Worm (Caenorhabditis elegans) whole organism, L4 larva: ENCODE data around the gene ZK637.4.

ENCODE experiments used
- F44E2.7 ChIP-seq: fragments of 200-800 bp; sonication (Bioruptor generic); IDR thresholded peaks from 2 replicates; pipeline ENCODE4 v2.1.2; 2022; ENCODE audit warnings: missing genetic modification characterization, missing compliant biosample characterization
- R02D3.7 ChIP-seq: fragments of 150-350 bp; sonication (generic microtip); optimal IDR thresholded peaks from 3 replicates; lab custom pipeline; 2014; ENCODE audit warnings: missing biosample characterization, missing genetic modification characterization
- T20F7.1 ChIP-seq: fragments of 200-800 bp; sonication (Bioruptor generic); optimal IDR thresholded peaks from 2 replicates; lab custom pipeline; 2018; ENCODE audit warnings: mild to moderate bottlenecking, missing genetic modification characterization, missing compliant biosample characterization
- Y75B8A.6 ChIP-seq: fragments of 200-800 bp; sonication (Bioruptor generic); IDR thresholded peaks from 2 replicates; pipeline ENCODE4 v1.3.6; 2022; ENCODE audit warnings: missing genetic modification reagents, missing genetic modification characterization, missing compliant biosample characterization
- aha-1 ChIP-seq: fragments of 150-350 bp; peaks from one replicate; lab custom pipeline; 2014; ENCODE audit warnings: missing biosample characterization, missing genetic modification characterization
- ceh-20 ChIP-seq: fragments of 200-800 bp; sonication (Bioruptor generic); IDR thresholded peaks from 2 replicates; pipeline ENCODE4 v1.3.6; 2022; ENCODE audit warnings: missing genetic modification reagents, missing genetic modification characterization, missing compliant biosample characterization
- ceh-28 ChIP-seq: fragments of 150-350 bp; optimal IDR thresholded peaks from 2 replicates; lab custom pipeline; 2014; ENCODE audit warnings: missing biosample characterization, missing genetic modification reagents, missing genetic modification characterization
- ceh-32 ChIP-seq: sonication (generic microtip); optimal IDR thresholded peaks from 2 replicates; lab custom pipeline; 2016; ENCODE audit warnings: mild to moderate bottlenecking, missing genetic modification characterization, missing compliant biosample characterization; ENCODE audit not compliant: poor library complexity
- ceh-82 ChIP-seq: sonication (generic microtip); optimal IDR thresholded peaks from 2 replicates; lab custom pipeline; 2017; ENCODE audit warnings: missing biosample characterization, missing genetic modification characterization
- ces-1 ChIP-seq: fragments of 150-350 bp; sonication (generic microtip); optimal IDR thresholded peaks from 4 replicates; lab custom pipeline; 2014; ENCODE audit warnings: missing biosample characterization, missing genetic modification reagents, missing genetic modification characterization
- cey-2 ChIP-seq: sonication (generic microtip); optimal IDR thresholded peaks from 3 replicates; lab custom pipeline; 2017; ENCODE audit warnings: missing genetic modification characterization, mild to moderate bottlenecking, missing compliant biosample characterization, antibody characterized with exemption, borderline replicate concordance; ENCODE audit not compliant: insufficient read depth
- daf-12 ChIP-seq: fragments of 150-350 bp; optimal IDR thresholded peaks from 2 replicates; lab custom pipeline; 2014; ENCODE audit warnings: missing biosample characterization, missing genetic modification reagents, missing genetic modification characterization
- daf-16 ChIP-seq, 3 experiments: sonication (generic microtip); optimal IDR thresholded peaks; 2 replicates each; lab custom pipeline; 2016 to 2017; ENCODE audit warnings: missing genetic modification characterization in 3 of 3, missing genetic modification reagents in 3 of 3, mild to moderate bottlenecking in 2 of 3, missing compliant biosample characterization in 2 of 3, missing biosample characterization in 1 of 3, moderate library complexity in 1 of 3
- dmd-6 ChIP-seq: fragments of 200-800 bp; sonication (Bioruptor generic); IDR thresholded peaks from 2 replicates; pipeline ENCODE4 v1.3.6; 2022; ENCODE audit warnings: missing genetic modification reagents, missing genetic modification characterization, missing compliant biosample characterization
- dmd-8 ChIP-seq: fragments of 200-800 bp; sonication (Bioruptor generic); IDR thresholded peaks from 2 replicates; pipeline ENCODE4 v1.3.6; 2022; ENCODE audit warnings: missing genetic modification characterization, missing compliant biosample characterization
- dmd-9 ChIP-seq: fragments of 200-800 bp; sonication (Bioruptor generic); IDR thresholded peaks from 2 replicates; pipeline ENCODE4 v1.3.6; 2022; ENCODE audit warnings: missing genetic modification reagents, missing genetic modification characterization, missing compliant biosample characterization
- dve-1 ChIP-seq: sonication (generic microtip); optimal IDR thresholded peaks from 2 replicates; lab custom pipeline; 2017; ENCODE audit warnings: antibody characterized with exemption, mild to moderate bottlenecking, missing genetic modification characterization, missing compliant biosample characterization; ENCODE audit not compliant: insufficient read depth
- egl-27 ChIP-seq: sonication (generic microtip); optimal IDR thresholded peaks from 3 replicates; lab custom pipeline; 2017; ENCODE audit warnings: missing biosample characterization, missing genetic modification reagents, missing genetic modification characterization
- fkh-10 ChIP-seq: fragments of 150-350 bp; optimal IDR thresholded peaks from 2 replicates; lab custom pipeline; 2014; ENCODE audit warnings: missing biosample characterization, missing genetic modification reagents, missing genetic modification characterization
- hif-1 ChIP-seq, 2 experiments: sonication (generic microtip); optimal IDR thresholded peaks; 2 replicates each; lab custom pipeline; 2016 to 2017; ENCODE audit warnings: missing compliant biosample characterization in 2 of 2, missing genetic modification characterization in 2 of 2, missing genetic modification reagents in 2 of 2, missing genotype in 2 of 2, mild to moderate bottlenecking in 1 of 2
- hlh-11 ChIP-seq: fragments of 200-800 bp; sonication (Bioruptor generic); optimal IDR thresholded peaks from 2 replicates; lab custom pipeline; 2018; ENCODE audit warnings: mild to moderate bottlenecking, missing genetic modification characterization, missing compliant biosample characterization
- hlh-30 ChIP-seq: sonication (generic microtip); optimal IDR thresholded peaks from 2 replicates; lab custom pipeline; 2017; ENCODE audit warnings: antibody characterized with exemption, mild to moderate bottlenecking, missing genetic modification characterization, missing compliant biosample characterization; ENCODE audit not compliant: insufficient read depth
- hmg-1.1 ChIP-seq: fragments of 200-800 bp; sonication (Bioruptor generic); IDR thresholded peaks from 2 replicates; pipeline ENCODE4 v1.3.6; 2022; ENCODE audit warnings: missing genetic modification reagents, missing genetic modification characterization, missing compliant biosample characterization
- lin-15B ChIP-seq: fragments of 150-350 bp; sonication (generic microtip); optimal IDR thresholded peaks from 3 replicates; lab custom pipeline; 2014; ENCODE audit warnings: missing biosample characterization, missing genetic modification characterization
- lin-38 ChIP-seq: fragments of 200-800 bp; sonication (Bioruptor generic); IDR thresholded peaks from 2 replicates; pipeline ENCODE4 v1.3.6; 2022; ENCODE audit warnings: missing genetic modification reagents, missing genetic modification characterization, missing compliant biosample characterization
- lsy-2 ChIP-seq, 2 experiments: fragments of 150-350 bp in 1 of 2; sonication (generic microtip) in 1 of 2; optimal IDR thresholded peaks; 2 replicates each; lab custom pipeline; 2014 to 2017; ENCODE audit warnings: missing biosample characterization in 2 of 2, missing genetic modification characterization in 2 of 2
- madf-9 ChIP-seq: fragments of 200-800 bp; sonication (Bioruptor generic); conservative IDR thresholded peaks from 2 replicates; pipeline ENCODE4 v1.3.6; 2022; ENCODE audit warnings: missing genetic modification reagents, missing genetic modification characterization, missing compliant biosample characterization
- mdt-29 ChIP-seq: fragments of 200-800 bp; sonication (Bioruptor generic); IDR thresholded peaks from 2 replicates; pipeline ENCODE4 v1.3.6; 2022; ENCODE audit warnings: missing genetic modification reagents, missing genetic modification characterization, missing compliant biosample characterization
- mep-1 ChIP-seq: fragments of 150-350 bp; sonication (generic microtip); optimal IDR thresholded peaks from 3 replicates; lab custom pipeline; 2014; ENCODE audit warnings: missing biosample characterization, missing genetic modification characterization
- mxl-3 ChIP-seq: fragments of 200-800 bp; sonication (Bioruptor generic); optimal IDR thresholded peaks from 2 replicates; lab custom pipeline; 2018; ENCODE audit warnings: mild to moderate bottlenecking, missing genetic modification characterization, missing compliant biosample characterization
- nhr-102 ChIP-seq: sonication (generic microtip); optimal IDR thresholded peaks from 2 replicates; lab custom pipeline; 2016; ENCODE audit warnings: mild to moderate bottlenecking, missing genetic modification characterization, moderate library complexity, missing compliant biosample characterization
- nhr-28 ChIP-seq: fragments of 150-350 bp; optimal IDR thresholded peaks from 2 replicates; lab custom pipeline; 2014; ENCODE audit warnings: missing biosample characterization, missing genetic modification characterization
- nhr-42 ChIP-seq: fragments of 200-800 bp; sonication (Bioruptor generic); IDR thresholded peaks from 2 replicates; pipeline ENCODE4 v1.3.6; 2022; ENCODE audit warnings: missing genetic modification characterization, missing compliant biosample characterization
- nhr-76 ChIP-seq: fragments of 150-350 bp; optimal IDR thresholded peaks from 2 replicates; lab custom pipeline; 2014; ENCODE audit warnings: missing biosample characterization, missing genetic modification characterization
- nhr-77 ChIP-seq: fragments of 150-350 bp; optimal IDR thresholded peaks from 2 replicates; lab custom pipeline; 2014; ENCODE audit warnings: missing biosample characterization, missing genetic modification characterization
- pha-4 ChIP-seq, 2 experiments: fragments of 150-350 bp in 1 of 2; fragments of 200-800 bp in 1 of 2; sonication (Bioruptor generic) in 1 of 2; IDR thresholded peaks in 1 of 2; optimal IDR thresholded peaks in 1 of 2; 2 replicates each; pipeline versions ENCODE4 v1.3.6 to Lab custom; 2014 to 2022; ENCODE audit warnings: missing genetic modification characterization in 2 of 2, missing genetic modification reagents in 2 of 2, missing biosample characterization in 1 of 2, missing compliant biosample characterization in 1 of 2
- php-3 ChIP-seq: fragments of 200-800 bp; sonication (Bioruptor generic); IDR thresholded peaks from 2 replicates; pipeline ENCODE4 v1.3.6; 2022; ENCODE audit warnings: missing genetic modification reagents, missing genetic modification characterization, missing compliant biosample characterization
- pqm-1 ChIP-seq: sonication (generic microtip); optimal IDR thresholded peaks from 2 replicates; lab custom pipeline; 2017; ENCODE audit warnings: missing biosample characterization, missing genetic modification characterization
- skn-1 ChIP-seq: fragments of 150-350 bp; optimal IDR thresholded peaks from 2 replicates; lab custom pipeline; 2014; ENCODE audit warnings: missing biosample characterization, missing genetic modification characterization
- tag-97 ChIP-seq: fragments of 200-800 bp; sonication (Bioruptor generic); IDR thresholded peaks from 2 replicates; pipeline ENCODE4 v1.3.6; 2022; ENCODE audit warnings: missing genetic modification characterization, missing compliant biosample characterization
- unc-62 ChIP-seq, 3 experiments: fragments of 150-350 bp in 1 of 3; sonication (generic microtip); optimal IDR thresholded peaks in 2 of 3; peaks in 1 of 3; 1 replicate in 1 of 3; 2 replicates in 2 of 3; lab custom pipeline; 2014 to 2017; ENCODE audit warnings: missing biosample characterization in 3 of 3, missing genetic modification characterization in 3 of 3, missing genetic modification reagents in 3 of 3, missing genotype in 1 of 3
- zfp-2 ChIP-seq: sonication (generic microtip); optimal IDR thresholded peaks from 2 replicates; lab custom pipeline; 2016; ENCODE audit warnings: mild to moderate bottlenecking, missing genetic modification characterization, missing compliant biosample characterization
- zfp-3 ChIP-seq: fragments of 200-800 bp; sonication (Bioruptor generic); conservative IDR thresholded peaks from 2 replicates; pipeline ENCODE4 v1.3.6; 2022; ENCODE audit warnings: missing genetic modification reagents, missing genetic modification characterization, missing compliant biosample characterization
- zip-2 ChIP-seq: fragments of 150-350 bp; optimal IDR thresholded peaks from 2 replicates; lab custom pipeline; 2014; ENCODE audit warnings: missing biosample characterization, missing genetic modification characterization

ZK637.4 gene

DNA sequence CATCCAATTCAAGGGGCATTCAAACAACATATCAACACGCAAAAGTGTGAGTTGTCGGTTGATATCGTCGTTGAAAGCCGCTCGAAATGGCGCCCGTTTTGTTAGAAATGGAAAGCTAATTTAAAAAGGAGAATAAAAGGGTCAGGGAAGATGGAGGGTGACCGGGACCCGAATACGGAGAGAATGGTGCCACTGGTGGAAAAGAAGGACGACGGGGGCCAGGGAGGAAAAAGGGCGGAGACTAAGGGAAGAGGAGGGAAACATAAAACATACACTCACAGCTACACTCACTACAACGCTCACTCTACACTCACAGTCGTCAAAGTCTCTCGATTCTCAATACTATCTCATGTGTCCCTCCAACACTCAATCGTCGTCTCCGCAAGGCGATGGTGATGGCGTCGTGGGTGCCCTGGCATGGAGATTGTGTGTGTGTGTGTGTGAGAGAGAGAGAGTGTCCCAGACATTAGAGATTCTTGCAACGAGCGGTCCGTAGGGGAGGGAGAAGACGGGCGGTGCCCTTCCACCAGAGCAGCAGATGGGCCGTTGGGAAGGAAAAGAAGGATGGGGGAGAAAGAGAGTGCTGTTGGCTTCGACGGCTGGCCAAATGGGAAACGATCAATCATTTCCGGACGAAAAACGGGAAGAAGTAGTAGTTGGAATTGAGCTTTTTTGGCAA lies 19.4 kb upstream of the ZK637.4 start (continued):
- TF ChIP-seq skn-1 (tag; lab: Kevin White, UChicago) (no peak), dmd-8 (GFP tag; lab: Robert Waterston, UW) (no peak), zfp-2 (tag; lab: Kevin White, UChicago) (peak; percentile 31), tag-97 (GFP tag; lab: Robert Waterston, UW) (no peak), php-3 (GFP tag; lab: Robert Waterston, UW) (no peak), ceh-20 (peak; percentile 63; the same call in 1 of the 2 replicates), lsy-2 (tag; optimal IDR thresholded peaks at IDR 0.05; lab: Kevin White, UChicago) (peak; percentile 82 to 88), egl-27 (tag; lab: Kevin White, UChicago) (no peak), ceh-82 (no peak), hlh-11 (tag; lab: Kevin White, UChicago) (peak; percentile 82)

ce11 chrIII:8877002-8877401 lies 16.6 kb upstream of the ZK637.4 start, which contains the start of gene K01F9.2:
Gene K01F9.2, minus strand, starts transcription at chrIII:8877128.
- TF ChIP-seq php-3 (GFP tag; lab: Robert Waterston, UW) (no peak), fkh-10 (GFP tag; lab: Kevin White, UChicago) (peak; percentile 89), ces-1 (GFP tag; lab: Kevin White, UChicago) (peak; percentile 85), Y75B8A.6 (GFP tag; lab: Robert Waterston, UW) (no peak), egl-27 (tag; lab: Kevin White, UChicago) (no peak), aha-1 (tag; lab: Kevin White, UChicago) (peak; percentile 87)

ce11 chrIII:8878960-8879359 lies 14.6 kb upstream of the ZK637.4 start:
- TF ChIP-seq hmg-1.1 (GFP tag; lab: Robert Waterston, UW), result no peak
- TF ChIP-seq aha-1 (tag; lab: Kevin White, UChicago), result peak; percentile 26
- no peak for TF ChIP-seq mdt-29 (GFP tag; lab: Robert Waterston, UW)
- no peak for TF ChIP-seq unc-62 (GFP tag; optimal IDR thresholded peaks at IDR 0.05 in 1 of 2; lab: Kevin White, UChicago)
- no peak for TF ChIP-seq unc-62 (tag; optimal IDR thresholded peaks at IDR 0.05; lab: Kevin White, UChicago)
- peak; percentile 73 for TF ChIP-seq dve-1 (tag; lab: Kevin White, UChicago)
- no peak; the same call in 1 of the 2 replicates for TF ChIP-seq lin-38
- TF ChIP-seq T20F7.1 (GFP tag; lab: Kevin White, UChicago), result peak; percentile 7
- 0 out of 2 replicates have a peak, but pooled peaks have one; percentile 29 for TF ChIP-seq pha-4 (GFP tag; IDR thresholded peaks at IDR 0.05; lab: Robert Waterston, UW)
- TF ChIP-seq pha-4 (tag; optimal IDR thresholded peaks at IDR 0.05; lab: Kevin White, UChicago), result no peak
- TF ChIP-seq cey-2 (tag; lab: Kevin White, UChicago), result no peak
- TF ChIP-seq mep-1, result peak; percentile 43
- no peak for TF ChIP-seq ceh-32
- TF ChIP-seq egl-27 (tag; lab: Kevin White, UChicago), result no peak
- no peak for TF ChIP-seq dmd-9
- TF ChIP-seq pqm-1 (tag; lab: Kevin White, UChicago), result peak; percentile 78
- TF ChIP-seq madf-9 (GFP tag; lab: Robert Waterston, UW), result no peak
- no peak for TF ChIP-seq nhr-76 (tag; lab: Kevin White, UChicago)
- TF ChIP-seq hlh-30 (tag; lab: Kevin White, UChicago), result peak; percentile 29
- peak; percentile 83 for TF ChIP-seq nhr-77 (tag; lab: Kevin White, UChicago)
- TF ChIP-seq mxl-3 (GFP tag; lab: Kevin White, UChicago), result no peak
- no peak for TF ChIP-seq zfp-3 (GFP tag; lab: Robert Waterston, UW)
- no peak for TF ChIP-seq zip-2 (tag; lab: Kevin White, UChicago)
- TF ChIP-seq nhr-102 (tag; lab: Kevin White, UChicago), result no peak
- TF ChIP-seq R02D3.7 (tag; lab: Kevin White, UChicago), result no peak
- peak in 1 of 2 experiments; percentile 47 for TF ChIP-seq hif-1 (tag; optimal IDR thresholded peaks at IDR 0.05; lab: Kevin White, UChicago)
- TF ChIP-seq lin-15B (tag; lab: Kevin White, UChicago), result no peak
- peak; percentile 57 for TF ChIP-seq nhr-28 (tag; lab: Kevin White, UChicago)
- peak; percentile 35; the same call in 1 of the 2 replicates for TF ChIP-seq php-3 (GFP tag; lab: Robert Waterston, UW)
- TF ChIP-seq F44E2.7 (GFP tag; lab: Robert Waterston, UW), result no peak
- TF ChIP-seq nhr-42 (GFP tag; lab: Robert Waterston, UW), result no peak
- TF ChIP-seq daf-12 (tag; lab: Kevin White, UChicago), result no peak
- TF ChIP-seq daf-16 (GFP tag; optimal IDR thresholded peaks at IDR 0.05; lab: Kevin White, UChicago), result no peak
- TF ChIP-seq daf-16 (tag; optimal IDR thresholded peaks at IDR 0.05; lab: Kevin White, UChicago), result peak; percentile 70
- peak; percentile 87 for TF ChIP-seq dmd-6 (GFP tag; lab: Robert Waterston, UW)
- no peak for TF ChIP-seq ceh-28 (tag; lab: Kevin White, UChicago)
